Fruit fly (Drosophila melanogaster): ENCODE measurements around the gene CG17544.

The CG17544 gene

dm6 chr2L:19432424-19433015 lies 34.2 kb upstream of the CG17544 start, which contains the start of gene Rab9:
Rab9 (plus strand) TSS chr2L:19432574.
- TF ChIP-seq CG30020 (tag; optimal IDR thresholded peaks at IDR 0.05) = no peak
- peak; percentile 69 for TF ChIP-seq E2f2 (GFP tag; IDR thresholded peaks at IDR 0.05)
- TF ChIP-seq lmd (GFP tag; IDR thresholded peaks at IDR 0.05) = 0 out of 2 replicates have a peak, but pooled peaks have one; percentile 7
- TF ChIP-seq nerfin-1 (tag; optimal IDR thresholded peaks at IDR 0.05) = no peak
- peak; percentile 86; the same call in 1 of the 4 replicates for TF ChIP-seq chinmo (GFP tag; IDR thresholded peaks at IDR 0.05; ENCODE audit: partially characterized antibody)
- TF ChIP-seq Dp (GFP tag; optimal IDR thresholded peaks at IDR 0.05) = peak; percentile 53
- no peak for TF ChIP-seq pb (GFP tag; optimal IDR thresholded peaks at IDR 0.05)
- TF ChIP-seq CG4617 (GFP tag; optimal IDR thresholded peaks at IDR 0.05; ENCODE audit: borderline replicate concordance) = no peak
- peak; percentile 1 to 87 for TF ChIP-seq insv (GFP tag; optimal IDR thresholded peaks at IDR 0.05)
- peak; percentile 26; the same call in 1 of the 2 replicates for TF ChIP-seq CG13287 (GFP tag; IDR thresholded peaks at IDR 0.05; ENCODE audit: partially characterized antibody)
- TF ChIP-seq slp2 (GFP tag; optimal IDR thresholded peaks at IDR 0.05) = no peak
- 0 out of 3 replicates have a peak, but pooled peaks have one; percentile 43 for TF ChIP-seq mld (GFP tag; IDR thresholded peaks at IDR 0.05; ENCODE audit: partially characterized antibody)
- no peak for TF ChIP-seq Jarid2 (GFP tag; optimal IDR thresholded peaks at IDR 0.05)
- peak; percentile 4 for TF ChIP-seq pzg (GFP tag; optimal IDR thresholded peaks at IDR 0.05)
- TF ChIP-seq crp (GFP tag; optimal IDR thresholded peaks at IDR 0.05) = peak in 1 of 2 experiments; percentile 75
- TF ChIP-seq caup (GFP tag; optimal IDR thresholded peaks at IDR 0.05; ENCODE audit: severe bottlenecking) = no peak
- TF ChIP-seq Dll (GFP tag; IDR thresholded peaks at IDR 0.05; ENCODE audit: partially characterized antibody) = 0 out of 4 replicates have a peak, but pooled peaks have one; percentile 22
- 0 out of 2 replicates have a peak, but pooled peaks have one; percentile 16 for TF ChIP-seq wdn (GFP tag; IDR thresholded peaks at IDR 0.05)
- peak; percentile 68 for TF ChIP-seq Med (GFP tag)
- TF ChIP-seq ssp (GFP tag; IDR thresholded peaks at IDR 0.05) = no peak

dm6 chr2L:19430343-19430742 lies 32.0 kb upstream of the CG17544 start, which contains the start of gene RtcB:
RtcB (plus strand) TSS chr2L:19430643.
- no peak for TF ChIP-seq CG10654 (GFP tag; optimal IDR thresholded peaks at IDR 0.05)
- no peak for TF ChIP-seq CG10147 (GFP tag; optimal IDR thresholded peaks at IDR 0.05)
- no peak for TF ChIP-seq ttk (GFP tag; IDR thresholded peaks at IDR 0.05)
- TF ChIP-seq CG7987 (GFP tag; optimal IDR thresholded peaks at IDR 0.05) = no peak
- no peak for TF ChIP-seq nau (GFP tag; optimal IDR thresholded peaks at IDR 0.05)
- peak; percentile 84 for TF ChIP-seq CG8478 (optimal IDR thresholded peaks at IDR 0.05)
- TF ChIP-seq phol (tag; optimal IDR thresholded peaks at IDR 0.05) = peak; percentile 54
- no peak for TF ChIP-seq Hr51 (GFP tag; optimal IDR thresholded peaks at IDR 0.05)
- peak; percentile 33 for TF ChIP-seq CG11504 (tag; optimal IDR thresholded peaks at IDR 0.05)
- no peak for TF ChIP-seq br (optimal IDR thresholded peaks at IDR 0.05)
- TF ChIP-seq fd3F (GFP tag; optimal IDR thresholded peaks at IDR 0.05) = no peak
- TF ChIP-seq CG10267 (tag; optimal IDR thresholded peaks at IDR 0.05) = peak; percentile 31
- no peak for TF ChIP-seq CG16863 (GFP tag; optimal IDR thresholded peaks at IDR 0.05)
- peak; percentile 10 for TF ChIP-seq CG18476 (GFP tag; optimal IDR thresholded peaks at IDR 0.05)
- TF ChIP-seq CG16813 (GFP tag; IDR thresholded peaks at IDR 0.05; ENCODE audit: partially characterized antibody) = peak; percentile 98
- peak; percentile 61 for TF ChIP-seq HmgZ (tag; optimal IDR thresholded peaks at IDR 0.05)
- no peak for TF ChIP-seq gsb-n (tag; optimal IDR thresholded peaks at IDR 0.05)
- TF ChIP-seq CG12769 (tag; optimal IDR thresholded peaks at IDR 0.05) = peak; percentile 21
- no peak for TF ChIP-seq cato (GFP tag; optimal IDR thresholded peaks at IDR 0.05; ENCODE audit: borderline replicate concordance)
- peak; percentile 98 for TF ChIP-seq sna (GFP tag; IDR thresholded peaks at IDR 0.05; ENCODE audit: partially characterized antibody)
- TF ChIP-seq zen2 (GFP tag; IDR thresholded peaks at IDR 0.05; ENCODE audit: partially characterized antibody) = peak; percentile 92
- no peak for TF ChIP-seq CG18599 (GFP tag; optimal IDR thresholded peaks at IDR 0.05)
- peak; percentile 75 for TF ChIP-seq CG17186 (GFP tag; optimal IDR thresholded peaks at IDR 0.05)
- TF ChIP-seq CG10462 (GFP tag; optimal IDR thresholded peaks at IDR 0.05) = no peak
- TF ChIP-seq sens-2 (GFP tag; IDR thresholded peaks at IDR 0.05) = no peak
- peak; percentile 97 for TF ChIP-seq CG42726 (GFP tag; IDR thresholded peaks at IDR 0.05; ENCODE audit: partially characterized antibody)
- no peak for TF ChIP-seq disco-r (GFP tag; optimal IDR thresholded peaks at IDR 0.05)
- no peak for TF ChIP-seq CG16815 (GFP tag; optimal IDR thresholded peaks at IDR 0.05)
